Worm (Caenorhabditis elegans): ENCODE data around the gene D1005.2.

Gene D1005.2

DNA sequence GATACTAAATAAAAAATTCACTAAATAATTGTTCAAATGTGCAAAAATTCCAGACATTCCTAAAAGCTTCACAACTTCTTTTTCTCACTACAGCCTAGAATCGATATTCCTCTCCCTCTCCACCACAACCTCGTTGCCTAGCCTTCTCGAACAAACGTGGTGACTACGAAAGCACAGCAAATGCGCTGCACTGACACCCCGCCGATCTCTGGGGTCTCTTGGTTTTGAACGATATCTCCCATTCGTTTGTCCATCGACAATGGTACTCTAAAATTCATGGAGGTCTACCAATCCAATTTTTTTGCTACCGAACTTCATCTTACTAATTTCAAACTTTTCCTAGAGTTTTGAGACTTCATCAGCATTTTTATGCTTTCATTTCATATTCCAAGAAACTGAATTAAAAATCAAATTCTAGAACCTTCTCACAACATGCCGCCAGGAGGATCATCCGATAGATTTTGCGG is 8.4 kb upstream of the D1005.2 start, which contains the start of gene W05H7.1:
W05H7.1 (plus strand) TSS at position 417 of the 467 bp plus-strand sequence.
- TF ChIP-seq ham-2 (GFP tag; optimal IDR thresholded peaks at IDR 0.05) (peak; percentile 48), nhr-237 (tag; optimal IDR thresholded peaks at IDR 0.05) (peak; percentile 10), lin-13 (tag; optimal IDR thresholded peaks at IDR 0.05) (peak; percentile 32), mep-1 (tag; optimal IDR thresholded peaks at IDR 0.05) (peak; percentile 59), lsy-2 (tag; optimal IDR thresholded peaks at IDR 0.05) (peak; percentile 28), hlh-1 (tag; optimal IDR thresholded peaks at IDR 0.05) (peak; percentile 38), ces-1 (GFP tag; optimal IDR thresholded peaks at IDR 0.05) (peak; percentile 21), sptf-1 (tag; optimal IDR thresholded peaks at IDR 0.05) (no peak), ceh-39 (tag; optimal IDR thresholded peaks at IDR 0.05) (peak; percentile 47), mls-2 (tag; optimal IDR thresholded peaks at IDR 0.05) (no peak), nhr-76 (tag; optimal IDR thresholded peaks at IDR 0.05) (no peak)

DNA sequence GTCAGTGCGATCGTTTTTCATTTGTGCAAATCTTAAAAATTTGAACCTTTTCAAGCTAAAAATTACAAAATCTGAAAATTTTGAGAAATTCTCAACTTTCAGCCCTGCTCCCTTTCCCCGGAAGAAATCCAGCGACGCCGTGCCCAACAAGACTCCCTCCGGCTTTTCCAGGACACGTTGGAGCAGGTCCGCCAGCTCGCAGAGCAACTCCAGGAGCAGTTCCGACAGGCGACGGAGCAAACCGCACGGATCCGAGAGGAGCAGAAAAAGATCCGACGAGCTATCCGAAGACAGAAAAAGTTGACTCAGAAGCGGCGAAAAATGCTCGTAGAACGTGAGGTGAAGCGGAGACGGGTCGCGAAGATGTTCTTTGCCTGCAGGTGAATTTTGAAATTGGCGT is 7.6 kb upstream of the D1005.2 start:
- TF ChIP-seq nhr-28 (tag; optimal IDR thresholded peaks at IDR 0.05) (no peak), sem-2 (GFP tag; optimal IDR thresholded peaks at IDR 0.05) (no peak), cnd-1 (tag; optimal IDR thresholded peaks at IDR 0.05) (no peak), nhr-237 (tag; optimal IDR thresholded peaks at IDR 0.05) (no peak), nhr-76 (tag; optimal IDR thresholded peaks at IDR 0.05) (no peak), flh-1 (GFP tag; optimal IDR thresholded peaks at IDR 0.05) (no peak), bed-3 (GFP tag; optimal IDR thresholded peaks at IDR 0.05) (no peak), ces-1 (GFP tag; optimal IDR thresholded peaks at IDR 0.05) (no peak), unc-39 (tag; optimal IDR thresholded peaks at IDR 0.05) (no peak), nhr-12 (tag; optimal IDR thresholded peaks at IDR 0.05) (no peak), ceh-83 (GFP tag; optimal IDR thresholded peaks at IDR 0.05) (no peak), mep-1 (tag; optimal IDR thresholded peaks at IDR 0.05) (no peak), elt-1 (tag; optimal IDR thresholded peaks at IDR 0.05; ENCODE audit: borderline replicate concordance, insufficient read depth) (no peak)

DNA sequence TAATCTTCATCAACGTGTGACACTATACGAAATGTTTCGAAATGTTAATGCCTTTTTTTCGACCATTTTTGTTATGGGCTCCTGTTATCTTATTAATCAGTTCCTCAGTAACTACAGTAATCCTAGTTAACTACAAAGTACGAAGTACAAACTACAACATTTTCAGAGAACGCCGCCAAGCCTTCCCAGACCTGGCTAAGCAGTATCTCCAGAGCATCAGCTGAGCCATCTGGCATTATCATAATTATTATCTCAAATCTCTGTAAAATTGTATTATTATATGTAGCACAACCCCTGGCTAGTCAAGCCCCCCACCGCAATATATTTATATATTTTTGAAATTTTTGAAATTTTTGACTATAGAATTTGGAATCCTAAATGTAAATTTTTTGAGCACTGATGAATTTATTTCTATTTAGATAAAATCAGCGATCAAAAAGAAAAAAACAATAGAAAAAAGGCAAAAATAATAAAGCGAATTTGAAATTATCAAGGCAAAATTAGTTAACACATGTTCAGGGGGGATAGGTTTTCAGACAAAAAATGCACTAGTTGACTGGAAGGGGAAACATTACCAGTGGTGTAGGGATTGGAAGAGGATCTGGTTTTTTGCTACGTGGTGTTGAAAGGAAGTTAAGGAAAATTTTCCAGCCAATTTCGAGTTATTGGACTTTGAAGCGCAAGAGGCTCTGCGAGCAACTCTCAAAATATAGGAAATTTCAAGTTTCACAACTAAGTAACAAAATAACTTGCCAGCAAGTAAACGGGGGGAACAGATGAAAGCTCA is 6.8 kb upstream of the D1005.2 start:
- TF ChIP-seq ceh-43 (GFP tag; optimal IDR thresholded peaks at IDR 0.05) (no peak), ces-1 (GFP tag; optimal IDR thresholded peaks at IDR 0.05) (no peak), blmp-1 (tag; optimal IDR thresholded peaks at IDR 0.05) (no peak), flh-1 (GFP tag; optimal IDR thresholded peaks at IDR 0.05) (no peak), pha-4 (tag; optimal IDR thresholded peaks at IDR 0.05) (no peak), nhr-2 (tag; optimal IDR thresholded peaks at IDR 0.05) (no peak), sem-2 (GFP tag; optimal IDR thresholded peaks at IDR 0.05) (no peak), lsy-2 (tag; optimal IDR thresholded peaks at IDR 0.05) (no peak)

DNA sequence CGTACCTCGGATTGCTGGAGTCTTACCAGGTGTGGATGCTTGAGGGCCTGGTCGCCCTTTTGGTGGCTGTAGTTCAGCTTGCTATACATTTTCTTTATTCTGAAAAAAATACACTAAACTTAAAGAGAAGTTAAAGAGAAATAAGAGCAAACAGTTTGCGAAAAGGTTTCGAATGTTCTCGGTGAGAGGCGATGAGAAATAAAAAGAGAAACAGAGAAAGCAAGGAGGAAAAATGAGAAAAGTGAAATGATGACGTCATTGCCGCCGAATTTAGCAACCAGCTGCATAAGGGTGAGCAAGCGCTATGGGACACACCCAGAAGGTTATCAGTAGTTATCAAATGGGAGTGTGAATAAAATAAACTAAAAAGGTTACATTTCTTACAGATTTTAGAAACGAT is 5.1 kb upstream of the D1005.2 start, which contains the start of gene cebp-1:
cebp-1 (minus strand) TSS at position 99 of the 400 bp plus-strand sequence.
- TF ChIP-seq elt-1 (tag; optimal IDR thresholded peaks at IDR 0.05; ENCODE audit: borderline replicate concordance, insufficient read depth) (no peak), sem-2 (GFP tag; optimal IDR thresholded peaks at IDR 0.05) (no peak), zip-8 (tag; optimal IDR thresholded peaks at IDR 0.05) (no peak), ham-2 (GFP tag; optimal IDR thresholded peaks at IDR 0.05) (no peak), nhr-12 (tag; optimal IDR thresholded peaks at IDR 0.05) (no peak), nhr-2 (tag; optimal IDR thresholded peaks at IDR 0.05) (no peak), drap-1 (GFP tag; optimal IDR thresholded peaks at IDR 0.05) (no peak), unc-120 (tag; optimal IDR thresholded peaks at IDR 0.05; ENCODE audit: poor library complexity, severe bottlenecking) (no peak), hlh-1 (tag; optimal IDR thresholded peaks at IDR 0.05) (no peak), blmp-1 (tag; optimal IDR thresholded peaks at IDR 0.05) (no peak), lin-13 (tag; optimal IDR thresholded peaks at IDR 0.05) (no peak), nhr-28 (tag; optimal IDR thresholded peaks at IDR 0.05) (no peak)

DNA sequence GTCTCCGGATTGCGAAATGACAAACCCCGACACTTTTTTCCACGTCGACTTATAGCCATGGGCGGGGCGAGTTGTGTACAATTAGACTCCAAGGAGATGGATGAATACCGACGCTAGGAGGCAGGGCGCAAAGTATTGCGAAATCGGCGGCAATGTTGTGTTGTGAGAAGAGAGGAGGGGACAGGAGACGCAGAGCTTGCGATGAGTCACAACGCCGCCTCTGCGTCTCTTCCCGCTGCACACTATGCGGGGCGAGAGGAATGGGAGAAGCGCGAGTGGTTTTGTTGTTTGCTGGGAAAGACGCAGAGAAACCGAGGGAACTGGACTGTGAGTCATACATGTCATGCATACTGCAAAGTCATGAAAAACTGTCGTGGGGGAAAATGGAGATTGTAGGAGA is 4.4 kb upstream of the D1005.2 start:
- TF ChIP-seq sem-2 (GFP tag; optimal IDR thresholded peaks at IDR 0.05) (no peak), M03D4.4 (tag; optimal IDR thresholded peaks at IDR 0.05) (peak; percentile 66), snpc-4 (tag; optimal IDR thresholded peaks at IDR 0.05) (no peak), mls-2 (tag; optimal IDR thresholded peaks at IDR 0.05) (peak; percentile 40), ztf-11 (tag; optimal IDR thresholded peaks at IDR 0.05) (peak; percentile 24), hlh-1 (tag; optimal IDR thresholded peaks at IDR 0.05) (peak; percentile 58), mab-5 (tag; optimal IDR thresholded peaks at IDR 0.05) (no peak), blmp-1 (tag; optimal IDR thresholded peaks at IDR 0.05) (no peak), nhr-237 (tag; optimal IDR thresholded peaks at IDR 0.05) (peak; percentile 84), mep-1 (tag; optimal IDR thresholded peaks at IDR 0.05) (peak; percentile 30), ceh-83 (GFP tag; optimal IDR thresholded peaks at IDR 0.05) (no peak), lin-32 (GFP tag; optimal IDR thresholded peaks at IDR 0.05) (no peak), pha-4 (tag; optimal IDR thresholded peaks at IDR 0.05) (peak; percentile 79), bed-3 (GFP tag; optimal IDR thresholded peaks at IDR 0.05) (no peak), nhr-2 (tag; optimal IDR thresholded peaks at IDR 0.05) (no peak), lsy-2 (tag; optimal IDR thresholded peaks at IDR 0.05) (peak; percentile 56), elt-3 (tag; optimal IDR thresholded peaks at IDR 0.05) (peak; percentile 79), drap-1 (GFP tag; optimal IDR thresholded peaks at IDR 0.05) (peak; percentile 69), ham-2 (GFP tag; optimal IDR thresholded peaks at IDR 0.05) (peak; percentile 81), nhr-76 (tag; optimal IDR thresholded peaks at IDR 0.05) (no peak), cnd-1 (tag; optimal IDR thresholded peaks at IDR 0.05) (no peak), flh-1 (GFP tag; optimal IDR thresholded peaks at IDR 0.05) (no peak), ceh-43 (GFP tag; optimal IDR thresholded peaks at IDR 0.05) (no peak), ceh-39 (tag; optimal IDR thresholded peaks at IDR 0.05) (no peak), sptf-1 (tag; optimal IDR thresholded peaks at IDR 0.05) (peak; percentile 51), ces-1 (GFP tag; optimal IDR thresholded peaks at IDR 0.05) (peak; percentile 52), tbx-8 (GFP tag; optimal IDR thresholded peaks at IDR 0.05) (no peak), unc-62 (GFP tag; optimal IDR thresholded peaks at IDR 0.05) (peak; percentile 79), unc-120 (tag; optimal IDR thresholded peaks at IDR 0.05; ENCODE audit: poor library complexity, severe bottlenecking) (peak; percentile 31)
